Worm (Caenorhabditis elegans) whole organism, L4/young adult: Measurements from ENCODE around the gene gldi-5.

Experiments
- W03F9.2 ChIP-seq: fragments of 150-350 bp; optimal IDR thresholded peaks from 2 replicates; lab custom pipeline; 2014; ENCODE audit warnings: missing biosample characterization, missing genetic modification characterization
- him-1 ChIP-seq: sonication (generic microtip); optimal IDR thresholded peaks from 2 replicates; lab custom pipeline; 2016; ENCODE audit warnings: missing genotype, missing genetic modification reagents, missing genetic modification characterization, missing compliant biosample characterization

- no peak for TF ChIP-seq W03F9.2
- no peak for TF ChIP-seq him-1 (tag; lab: Kevin White, UChicago)
Observed at ce11 chrIII:3679083-3679482, 47.2 kb downstream of the gldi-5 start.
